Fruit fly (Drosophila melanogaster) whole organism, embryonic: ENCODE measurements around the gene Myo31DF.

Source experiments
- CG10267 ChIP-seq: fragments of 200-800 bp; sonication (Bioruptor generic); optimal IDR thresholded peaks from 2 replicates; lab custom pipeline; 2018; ENCODE audit warnings: missing biosample characterization, mild to moderate bottlenecking, missing genetic modification characterization, moderate library complexity
- D ChIP-seq, 2 experiments: fragments of 200-800 bp in 1 of 2; fragments of >200 bp in 1 of 2; sonication (Bioruptor generic) in 1 of 2; optimal IDR thresholded peaks; 2 replicates in 1 of 2; 3 replicates in 1 of 2; lab custom pipeline; 2017; ENCODE audit warnings: mild to moderate bottlenecking in 1 of 2, missing biosample characterization in 1 of 2, missing genetic modification characterization in 1 of 2, missing genetic modification reagents in 1 of 2

dm6 chr2L:10528984-10529383 lies 22.4 kb upstream of the Myo31DF start:
- no peak for TF ChIP-seq D (optimal IDR thresholded peaks at IDR 0.05; lab: Kevin White, UChicago)
- TF ChIP-seq D (GFP tag; optimal IDR thresholded peaks at IDR 0.05; lab: Kevin White, UChicago), result no peak
- TF ChIP-seq CG10267 (tag; lab: Kevin White, UChicago), result no peak
